Worm (Caenorhabditis elegans): ENCODE measurements around the gene clec-26.

- no peak for TF ChIP-seq ama-1 (optimal IDR thresholded peaks at IDR 0.05)
- no peak for TF ChIP-seq tra-4 (tag; optimal IDR thresholded peaks at IDR 0.05)
- no peak for TF ChIP-seq B0310.2 (tag; optimal IDR thresholded peaks at IDR 0.05)
- no peak for TF ChIP-seq aly-1 (tag; optimal IDR thresholded peaks at IDR 0.05)
- no peak for TF ChIP-seq ceh-36 (tag; optimal IDR thresholded peaks at IDR 0.05)
- TF ChIP-seq ets-7 (tag; optimal IDR thresholded peaks at IDR 0.05) = no peak
- TF ChIP-seq ceh-13 (GFP tag; optimal IDR thresholded peaks at IDR 0.05) = no peak
- no peak for TF ChIP-seq scrt-1 (GFP tag; IDR thresholded peaks at IDR 0.05)
- TF ChIP-seq sea-1 (GFP tag; conservative IDR thresholded peaks at IDR 0.05) = no peak
- no peak for TF ChIP-seq flt-1 (GFP tag; IDR thresholded peaks at IDR 0.05)
- no peak for TF ChIP-seq hmg-4 (GFP tag; optimal IDR thresholded peaks at IDR 0.05)
- TF ChIP-seq hmbx-1 (tag; optimal IDR thresholded peaks at IDR 0.05) = no peak
- TF ChIP-seq F13C5.2 (tag; optimal IDR thresholded peaks at IDR 0.05) = no peak
Measured at ce11 chrV:16816707-16817106, 31.7 kb upstream of the clec-26 start.

All from whole organism, early embryonic.